Fruit fly (Drosophila melanogaster) whole organism, prepupa: ENCODE results near the gene Cyp4ac3.

Experiments used
- Blimp-1 ChIP-seq: fragments of 200-800 bp; sonication (Bioruptor generic); optimal IDR thresholded peaks from 3 replicates; lab custom pipeline; 2017; ENCODE audit warnings: missing biosample characterization, missing genetic modification characterization, mild to moderate bottlenecking, moderate library complexity, missing genetic modification reagents
- CG10631 ChIP-seq: fragments of 200-800 bp; sonication (Bioruptor generic); optimal IDR thresholded peaks from 2 replicates; lab custom pipeline; 2016; ENCODE audit warnings: missing biosample characterization, missing genetic modification characterization
- CG10669 ChIP-seq: fragments of 200-800 bp; sonication (Bioruptor generic); optimal IDR thresholded peaks from 3 replicates; lab custom pipeline; 2018; ENCODE audit warnings: missing biosample characterization, mild to moderate bottlenecking, missing genetic modification characterization, moderate library complexity
- CG11762 ChIP-seq: fragments of 200-800 bp; sonication (Bioruptor generic); optimal IDR thresholded peaks from 3 replicates; lab custom pipeline; 2016; ENCODE audit warnings: missing biosample characterization, missing genetic modification characterization; ENCODE audit not compliant: insufficient read depth
- CG15336 ChIP-seq: fragments of 200-800 bp; sonication (Bioruptor generic); IDR thresholded peaks from 2 replicates; pipeline ENCODE4 v1.3.6; 2022; ENCODE audit warnings: missing biosample characterization, missing genetic modification characterization
- CG1621 ChIP-seq: fragments of 200-800 bp; sonication (Bioruptor generic); optimal IDR thresholded peaks from 3 replicates; lab custom pipeline; 2018; ENCODE audit warnings: missing biosample characterization, mild to moderate bottlenecking, missing genetic modification characterization
- CG16779 ChIP-seq: fragments of 200-800 bp; sonication (Bioruptor generic); optimal IDR thresholded peaks from 3 replicates; lab custom pipeline; 2017; ENCODE audit warnings: missing biosample characterization, mild to moderate bottlenecking, missing genetic modification characterization
- CG3032 ChIP-seq: fragments of 200-800 bp; optimal IDR thresholded peaks from 2 replicates; lab custom pipeline; 2019; ENCODE audit warnings: missing biosample characterization, mild to moderate bottlenecking, missing genetic modification characterization, moderate library complexity
- CG32006 ChIP-seq: fragments of 200-800 bp; sonication (Bioruptor generic); optimal IDR thresholded peaks from 3 replicates; lab custom pipeline; 2017; ENCODE audit warnings: missing biosample characterization, mild to moderate bottlenecking, missing genetic modification characterization
- CG34406 ChIP-seq: fragments of 200-800 bp; sonication (Bioruptor generic); optimal IDR thresholded peaks from 3 replicates; lab custom pipeline; 2016; ENCODE audit warnings: missing biosample characterization, missing genetic modification characterization
- CG3919 ChIP-seq: fragments of 200-800 bp; sonication (Bioruptor generic); optimal IDR thresholded peaks from 3 replicates; lab custom pipeline; 2016; ENCODE audit warnings: missing biosample characterization, missing genetic modification characterization
- CG4318 ChIP-seq: fragments of 200-800 bp; sonication (Bioruptor generic); optimal IDR thresholded peaks from 3 replicates; lab custom pipeline; 2017; ENCODE audit warnings: missing biosample characterization, mild to moderate bottlenecking, missing genetic modification characterization
- CG6163 ChIP-seq: fragments of 200-800 bp; sonication (Bioruptor generic); IDR thresholded peaks from 3 replicates; pipeline ENCODE4 v1.3.6; 2022; ENCODE audit warnings: missing biosample characterization, missing genetic modification characterization
- CG6276 ChIP-seq: fragments of 200-800 bp; sonication (Bioruptor generic); optimal IDR thresholded peaks from 2 replicates; lab custom pipeline; 2017; ENCODE audit warnings: missing biosample characterization, mild to moderate bottlenecking, missing genetic modification characterization
- CG7368 ChIP-seq: fragments of 200-800 bp; sonication (Bioruptor generic); optimal IDR thresholded peaks from 3 replicates; lab custom pipeline; 2016; ENCODE audit warnings: missing biosample characterization, missing genetic modification characterization
- CG8319 ChIP-seq: fragments of 200-800 bp; sonication (Bioruptor generic); optimal IDR thresholded peaks from 3 replicates; lab custom pipeline; 2016; ENCODE audit warnings: missing biosample characterization, missing genetic modification characterization
- CG8632 ChIP-seq: fragments of 200-800 bp; sonication (Bioruptor generic); optimal IDR thresholded peaks from 3 replicates; lab custom pipeline; 2016; ENCODE audit warnings: missing biosample characterization, missing genetic modification characterization
- CG9139 ChIP-seq: fragments of 200-800 bp; sonication (Bioruptor generic); optimal IDR thresholded peaks from 3 replicates; lab custom pipeline; 2017; ENCODE audit warnings: missing biosample characterization, mild to moderate bottlenecking, missing genetic modification characterization
- Eip78C ChIP-seq: fragments of 200-800 bp; sonication (Bioruptor generic); peaks from one replicate; lab custom pipeline; 2016; ENCODE audit warnings: missing biosample characterization, missing genetic modification characterization
- Eip93F ChIP-seq: fragments of 200-800 bp; sonication (Bioruptor generic); optimal IDR thresholded peaks from 2 replicates; lab custom pipeline; 2016; ENCODE audit warnings: missing biosample characterization, mild to moderate bottlenecking, missing genetic modification characterization
- Hr38 ChIP-seq: sonication (Bioruptor generic); optimal IDR thresholded peaks from 2 replicates; lab custom pipeline; 2016; ENCODE audit warnings: missing biosample characterization, missing genetic modification characterization
- Lpt ChIP-seq: fragments of 200-800 bp; sonication (Bioruptor generic); optimal IDR thresholded peaks from 3 replicates; lab custom pipeline; 2016; ENCODE audit warnings: missing biosample characterization, missing genetic modification characterization
- Met ChIP-seq: fragments of 200-800 bp; sonication (Bioruptor generic); optimal IDR thresholded peaks from 3 replicates; lab custom pipeline; 2016; ENCODE audit warnings: missing biosample characterization, missing genetic modification characterization
- Smox ChIP-seq: fragments of 200-800 bp; sonication (Bioruptor generic); optimal IDR thresholded peaks from 3 replicates; lab custom pipeline; 2016; ENCODE audit warnings: missing biosample characterization, missing genetic modification characterization
- Sox102F ChIP-seq: fragments of 200-800 bp; sonication (Bioruptor generic); optimal IDR thresholded peaks from 2 replicates; lab custom pipeline; 2016; ENCODE audit warnings: missing biosample characterization, mild to moderate bottlenecking, missing genetic modification characterization
- Sox14 ChIP-seq: fragments of 200-800 bp; sonication (Bioruptor generic); optimal IDR thresholded peaks from 3 replicates; lab custom pipeline; 2016; ENCODE audit warnings: missing biosample characterization, missing genetic modification characterization
- Sox15 ChIP-seq: fragments of 200-800 bp; sonication (Bioruptor generic); optimal IDR thresholded peaks from 3 replicates; lab custom pipeline; 2016; ENCODE audit warnings: missing biosample characterization, missing genetic modification characterization
- achi ChIP-seq: fragments of 200-800 bp; sonication (Bioruptor generic); optimal IDR thresholded peaks from 3 replicates; lab custom pipeline; 2016; ENCODE audit warnings: missing biosample characterization, missing genetic modification characterization
- cyc ChIP-seq: fragments of 200-800 bp; sonication (Bioruptor generic); optimal IDR thresholded peaks from 3 replicates; lab custom pipeline; 2016; ENCODE audit warnings: missing biosample characterization, missing genetic modification characterization
- dac ChIP-seq: fragments of 200-800 bp; sonication (Bioruptor generic); optimal IDR thresholded peaks from 2 replicates; lab custom pipeline; 2017; ENCODE audit warnings: missing biosample characterization, mild to moderate bottlenecking, missing genetic modification characterization
- dsx ChIP-seq: fragments of 200-800 bp; optimal IDR thresholded peaks from 3 replicates; lab custom pipeline; 2019; ENCODE audit warnings: missing biosample characterization, mild to moderate bottlenecking, missing genetic modification characterization, moderate library complexity; ENCODE audit not compliant: poor library complexity, severe bottlenecking
- eg ChIP-seq: fragments of 200-800 bp; sonication (Bioruptor generic); IDR thresholded peaks from 3 replicates; pipeline ENCODE4 v1.3.6; 2022; ENCODE audit warnings: missing biosample characterization, missing genetic modification characterization
- esn ChIP-seq: fragments of 200-800 bp; sonication (Bioruptor generic); optimal IDR thresholded peaks from 2 replicates; lab custom pipeline; 2016; ENCODE audit warnings: missing biosample characterization, mild to moderate bottlenecking, missing genetic modification characterization, moderate library complexity
- fd59A ChIP-seq: fragments of 200-800 bp; sonication (Bioruptor generic); optimal IDR thresholded peaks from 2 replicates; lab custom pipeline; 2017; ENCODE audit warnings: missing biosample characterization, mild to moderate bottlenecking, missing genetic modification characterization, missing genetic modification reagents
- lz ChIP-seq: fragments of 200-800 bp; sonication (Bioruptor generic); optimal IDR thresholded peaks from 3 replicates; lab custom pipeline; 2016; ENCODE audit warnings: missing biosample characterization, missing genetic modification characterization
- net ChIP-seq: fragments of 200-800 bp; sonication (Bioruptor generic); optimal IDR thresholded peaks from 3 replicates; lab custom pipeline; 2016; ENCODE audit warnings: missing biosample characterization, missing genetic modification characterization
- pdm3 ChIP-seq: fragments of 200-800 bp; sonication (Bioruptor generic); optimal IDR thresholded peaks from 3 replicates; lab custom pipeline; 2016; ENCODE audit warnings: missing biosample characterization, missing genetic modification characterization
- spab ChIP-seq: fragments of 200-800 bp; sonication (Bioruptor generic); optimal IDR thresholded peaks from 2 replicates; lab custom pipeline; 2017; ENCODE audit warnings: missing biosample characterization, mild to moderate bottlenecking, missing genetic modification characterization, missing genetic modification reagents
- svp ChIP-seq: fragments of 200-800 bp; sonication (Bioruptor generic); peaks from one replicate; lab custom pipeline; 2016; ENCODE audit warnings: missing biosample characterization, missing genetic modification characterization
- topi ChIP-seq: fragments of 200-800 bp; sonication (Bioruptor generic); optimal IDR thresholded peaks from 3 replicates; lab custom pipeline; 2016; ENCODE audit warnings: missing biosample characterization, missing genetic modification characterization
- vri ChIP-seq: fragments of 200-800 bp; sonication (Bioruptor generic); optimal IDR thresholded peaks from 3 replicates; lab custom pipeline; 2016; ENCODE audit warnings: missing biosample characterization, mild to moderate bottlenecking, missing genetic modification characterization

Cyp4ac3 gene

dm6 chr2L:5245363-5245892 is 22.9 kb upstream of the Cyp4ac3 start (continued):
- TF ChIP-seq Blimp-1 (GFP tag; lab: Kevin White, UChicago) (no peak), CG10669 (no peak), Sox14 (GFP tag; lab: Kevin White, UChicago) (no peak), dsx (GFP tag; lab: Kevin White, UChicago) (peak; percentile 33), Eip78C (GFP tag; lab: Kevin White, UChicago) (peak; percentile 75), CG7368 (peak; percentile 19), vri (GFP tag; lab: Kevin White, UChicago) (peak; percentile 51), CG4318 (no peak)

dm6 chr2L:5247384-5247783 is 20.9 kb upstream of the Cyp4ac3 start:
- TF ChIP-seq esn (GFP tag; lab: Kevin White, UChicago): peak; percentile 23
- TF ChIP-seq Sox102F (GFP tag; lab: Kevin White, UChicago): peak; percentile 6
- TF ChIP-seq lz (GFP tag; lab: Kevin White, UChicago): no peak
- no peak for TF ChIP-seq CG16779 (tag; lab: Kevin White, UChicago)
- peak; percentile 11 for TF ChIP-seq Met (GFP tag; lab: Kevin White, UChicago)
- TF ChIP-seq CG8319 (GFP tag; lab: Kevin White, UChicago): no peak
- peak; percentile 9 for TF ChIP-seq Eip78C (GFP tag; lab: Kevin White, UChicago)
- TF ChIP-seq Eip93F (GFP tag; lab: Kevin White, UChicago): no peak
- peak; percentile 52 for TF ChIP-seq vri (GFP tag; lab: Kevin White, UChicago)
- no peak for TF ChIP-seq CG3919 (GFP tag; lab: Kevin White, UChicago)
- TF ChIP-seq CG11762: no peak
- no peak for TF ChIP-seq CG1621 (tag; lab: Kevin White, UChicago)
- TF ChIP-seq CG4318: no peak
- TF ChIP-seq CG10669: no peak
- no peak for TF ChIP-seq spab (GFP tag; lab: Kevin White, UChicago)
- no peak for TF ChIP-seq Blimp-1 (GFP tag; lab: Kevin White, UChicago)
- TF ChIP-seq, all 60 proteins: peak for 5

- TF ChIP-seq esn (GFP tag; lab: Kevin White, UChicago): no peak
- peak; percentile 53 for TF ChIP-seq svp (GFP tag; lab: Kevin White, UChicago)
- TF ChIP-seq vri (GFP tag; lab: Kevin White, UChicago): no peak
These were observed 20.5 kb upstream of the Cyp4ac3 start for dm6 chr2L:5247812-5248211.

- TF ChIP-seq CG8632 (GFP tag; lab: Kevin White, UChicago) (no peak), dac (no peak), Eip78C (GFP tag; lab: Kevin White, UChicago) (no peak), CG15336 (GFP tag; lab: Robert Waterston, UW) (no peak), CG6163 (GFP tag; lab: Robert Waterston, UW) (no peak)
These were observed 19.7 kb upstream of the Cyp4ac3 start for dm6 chr2L:5248582-5248981.

- TF ChIP-seq CG34406 (GFP tag; lab: Kevin White, UChicago) (peak; percentile 36), Smox (peak; percentile 73), Lpt (GFP tag; lab: Kevin White, UChicago) (peak; percentile 50), topi (peak; percentile 66), net (GFP tag; lab: Kevin White, UChicago) (peak; percentile 20), cyc (GFP tag; lab: Kevin White, UChicago) (peak; percentile 69), CG9139 (no peak), Eip93F (GFP tag; lab: Kevin White, UChicago) (no peak), CG10669 (peak; percentile 42), svp (GFP tag; lab: Kevin White, UChicago) (peak; percentile 90), Hr38 (no peak), eg (GFP tag; lab: Robert Waterston, UW) (peak; percentile 64; the same call in 2 of the 3 replicates), Sox15 (GFP tag; lab: Kevin White, UChicago) (no peak), fd59A (GFP tag; lab: Kevin White, UChicago) (peak; percentile 33), dsx (GFP tag; lab: Kevin White, UChicago) (peak; percentile 61), CG32006 (GFP tag; lab: Kevin White, UChicago) (peak; percentile 42), CG10631 (GFP tag; lab: Kevin White, UChicago) (peak; percentile 58), CG4318 (no peak), CG8632 (GFP tag; lab: Kevin White, UChicago) (no peak), pdm3 (GFP tag; lab: Kevin White, UChicago) (peak; percentile 56), Eip78C (GFP tag; lab: Kevin White, UChicago) (peak; percentile 84), CG6276 (GFP tag; lab: Kevin White, UChicago) (peak; percentile 6), CG1621 (tag; lab: Kevin White, UChicago) (peak; percentile 32), esn (GFP tag; lab: Kevin White, UChicago) (peak; percentile 79), spab (GFP tag; lab: Kevin White, UChicago) (peak; percentile 22), dac (no peak), achi (GFP tag; lab: Kevin White, UChicago) (peak; percentile 58), CG3032 (tag; lab: Kevin White, UChicago) (peak; percentile 55)
These were observed 18.5 kb upstream of the Cyp4ac3 start for dm6 chr2L:5249766-5250165.
